Worm (Caenorhabditis elegans) whole organism, young adult: ENCODE data around the gene Y44F5A.1.

Experiments
- C06A6.2 ChIP-seq: fragments of 200-800 bp; sonication (Bioruptor generic); conservative IDR thresholded peaks from 2 replicates; pipeline ENCODE4 v1.3.6; 2022; ENCODE audit warnings: missing genetic modification characterization, missing compliant biosample characterization
- C17E4.6 ChIP-seq: fragments of 200-800 bp; sonication (Bioruptor generic); IDR thresholded peaks from 2 replicates; pipeline ENCODE4 v1.3.6; 2022; ENCODE audit warnings: missing genetic modification reagents, missing genetic modification characterization, missing compliant biosample characterization
- F22D6.2 ChIP-seq: sonication (generic microtip); optimal IDR thresholded peaks from 2 replicates; lab custom pipeline; 2016; ENCODE audit warnings: mild to moderate bottlenecking, missing genetic modification characterization, missing compliant biosample characterization
- F55B11.4 ChIP-seq: sonication (generic microtip); optimal IDR thresholded peaks from 2 replicates; lab custom pipeline; 2016; ENCODE audit warnings: missing compliant biosample characterization, missing genetic modification characterization, borderline replicate concordance; ENCODE audit not compliant: insufficient read depth
- F57C9.4 ChIP-seq: sonication (generic microtip); optimal IDR thresholded peaks from 2 replicates; lab custom pipeline; 2017; ENCODE audit warnings: mild to moderate bottlenecking, missing genetic modification characterization, missing compliant biosample characterization
- K11D2.4 ChIP-seq: fragments of 200-800 bp; sonication (Bioruptor generic); IDR thresholded peaks from 2 replicates; pipeline ENCODE4 v1.3.6; 2022; ENCODE audit warnings: missing genetic modification reagents, missing genetic modification characterization, missing compliant biosample characterization
- ZK185.1 ChIP-seq: sonication (generic microtip); optimal IDR thresholded peaks from 2 replicates; lab custom pipeline; 2016; ENCODE audit warnings: mild to moderate bottlenecking, missing genetic modification characterization, missing compliant biosample characterization; ENCODE audit not compliant: poor library complexity, severe bottlenecking
- ceh-27 ChIP-seq: fragments of 200-800 bp; sonication (Bioruptor generic); optimal IDR thresholded peaks from 2 replicates; lab custom pipeline; 2018; ENCODE audit warnings: mild to moderate bottlenecking, missing genetic modification characterization, moderate library complexity, missing compliant biosample characterization
- dpff-1 ChIP-seq: sonication (generic microtip); optimal IDR thresholded peaks from 2 replicates; lab custom pipeline; 2017; ENCODE audit warnings: mild to moderate bottlenecking, missing genetic modification characterization, missing compliant biosample characterization
- efl-1 ChIP-seq: fragments of 150-350 bp; optimal IDR thresholded peaks from 2 replicates; lab custom pipeline; 2014; ENCODE audit warnings: missing biosample characterization, missing genetic modification reagents, missing genetic modification characterization
- egrh-3 ChIP-seq: fragments of 200-800 bp; sonication (Bioruptor generic); IDR thresholded peaks from 2 replicates; pipeline ENCODE4 v1.3.6; 2022; ENCODE audit warnings: missing genetic modification reagents, missing genetic modification characterization, missing compliant biosample characterization
- hmg-1.2 ChIP-seq: fragments of 200-800 bp; sonication (Bioruptor generic); IDR thresholded peaks from 2 replicates; pipeline ENCODE4 v1.3.6; 2022; ENCODE audit warnings: missing genetic modification reagents, missing genetic modification characterization, missing compliant biosample characterization
- hmg-20 ChIP-seq: fragments of 200-800 bp; sonication (Bioruptor generic); IDR thresholded peaks from 2 replicates; pipeline ENCODE4 v1.3.6; 2022; ENCODE audit warnings: missing genetic modification reagents, missing genetic modification characterization, missing compliant biosample characterization
- lag-1 ChIP-seq: fragments of 200-800 bp; sonication (Bioruptor generic); IDR thresholded peaks from 2 replicates; pipeline ENCODE4 v1.3.6; 2022; ENCODE audit warnings: missing genetic modification reagents, missing genetic modification characterization, missing compliant biosample characterization
- let-526 ChIP-seq: fragments of 200-800 bp; sonication (Bioruptor generic); IDR thresholded peaks from 2 replicates; pipeline ENCODE4 v1.3.6; 2022; ENCODE audit warnings: missing genetic modification reagents, missing genetic modification characterization, missing compliant biosample characterization
- let-607 ChIP-seq, 2 experiments: fragments of 200-800 bp in 1 of 2; sonication (Bioruptor generic) in 1 of 2; sonication (generic microtip) in 1 of 2; optimal IDR thresholded peaks; 2 replicates each; lab custom pipeline; 2016 to 2018; ENCODE audit warnings: mild to moderate bottlenecking in 2 of 2, missing compliant biosample characterization in 2 of 2, missing genetic modification characterization in 2 of 2, moderate library complexity in 2 of 2, missing genotype in 1 of 2
- lin-35 ChIP-seq, 3 experiments: fragments of 150-350 bp in 2 of 3; sonication (generic microtip) in 1 of 3; optimal IDR thresholded peaks; 2 replicates each; lab custom pipeline; 2014 to 2018; ENCODE audit warnings: missing biosample characterization in 3 of 3, missing genetic modification characterization in 3 of 3, missing genetic modification reagents in 3 of 3
- lin-40 ChIP-seq: sonication (generic microtip); optimal IDR thresholded peaks from 2 replicates; lab custom pipeline; 2016; ENCODE audit warnings: missing genetic modification characterization, mild to moderate bottlenecking, missing compliant biosample characterization, missing genotype, missing genetic modification reagents
- madf-3 ChIP-seq: fragments of 200-800 bp; sonication (Bioruptor generic); IDR thresholded peaks from 2 replicates; pipeline ENCODE4 v1.3.6; 2022; ENCODE audit warnings: missing genetic modification reagents, missing genetic modification characterization, missing compliant biosample characterization
- madf-6 ChIP-seq: fragments of 200-800 bp; sonication (Bioruptor generic); IDR thresholded peaks from 2 replicates; pipeline ENCODE4 v1.3.6; 2022; ENCODE audit warnings: missing genetic modification reagents, missing genetic modification characterization, missing compliant biosample characterization
- madf-8 ChIP-seq: fragments of 200-800 bp; sonication (Bioruptor generic); conservative IDR thresholded peaks from 2 replicates; pipeline ENCODE4 v1.3.6; 2022; ENCODE audit warnings: missing genetic modification reagents, missing genetic modification characterization, missing compliant biosample characterization
- mel-28 ChIP-seq: sonication (generic microtip); optimal IDR thresholded peaks from 2 replicates; lab custom pipeline; 2016; ENCODE audit warnings: borderline replicate concordance, mild to moderate bottlenecking, missing genetic modification characterization, missing compliant biosample characterization
- mxl-1 ChIP-seq: sonication (generic microtip); optimal IDR thresholded peaks from 2 replicates; lab custom pipeline; 2016; ENCODE audit warnings: missing genetic modification characterization, missing compliant biosample characterization
- nfyb-1 ChIP-seq: fragments of 200-800 bp; sonication (Bioruptor generic); IDR thresholded peaks from 2 replicates; pipeline ENCODE4 v1.3.6; 2022; ENCODE audit warnings: missing genetic modification reagents, missing genetic modification characterization, missing compliant biosample characterization
- nhr-80 ChIP-seq: sonication (generic microtip); optimal IDR thresholded peaks from 2 replicates; lab custom pipeline; 2016; ENCODE audit warnings: missing genetic modification characterization, missing compliant biosample characterization
- nhr-90 ChIP-seq: sonication (generic microtip); optimal IDR thresholded peaks from 2 replicates; lab custom pipeline; 2016; ENCODE audit warnings: missing genotype, mild to moderate bottlenecking, missing genetic modification characterization, missing compliant biosample characterization
- sdz-38 ChIP-seq: sonication (generic microtip); optimal IDR thresholded peaks from 2 replicates; lab custom pipeline; 2016; ENCODE audit warnings: missing genotype, missing genetic modification characterization, missing compliant biosample characterization
- sptf-2 ChIP-seq: fragments of 200-800 bp; sonication (Bioruptor generic); optimal IDR thresholded peaks from 2 replicates; lab custom pipeline; 2018; ENCODE audit warnings: mild to moderate bottlenecking, missing genetic modification characterization, missing compliant biosample characterization
- tbx-9 ChIP-seq: sonication (generic microtip); optimal IDR thresholded peaks from 2 replicates; lab custom pipeline; 2016; ENCODE audit warnings: borderline replicate concordance, missing genetic modification characterization, inconsistent platforms, missing compliant biosample characterization
- tlf-1 ChIP-seq: fragments of 200-800 bp; sonication (Bioruptor generic); optimal IDR thresholded peaks from 2 replicates; lab custom pipeline; 2018; ENCODE audit warnings: mild to moderate bottlenecking, missing genetic modification characterization, missing compliant biosample characterization
- xnd-1 ChIP-seq: sonication (generic microtip); optimal IDR thresholded peaks from 2 replicates; lab custom pipeline; 2016; ENCODE audit warnings: missing genotype, missing genetic modification reagents, missing genetic modification characterization, missing compliant biosample characterization
- zfh-2 ChIP-seq: fragments of 200-800 bp; sonication (Bioruptor generic); conservative IDR thresholded peaks from 2 replicates; pipeline ENCODE4 v1.3.6; 2022; ENCODE audit warnings: missing genetic modification reagents, missing genetic modification characterization, missing compliant biosample characterization
- ztf-3 ChIP-seq: fragments of 200-800 bp; sonication (Bioruptor generic); optimal IDR thresholded peaks from 2 replicates; lab custom pipeline; 2018; ENCODE audit warnings: mild to moderate bottlenecking, missing genetic modification characterization, missing compliant biosample characterization

The Y44F5A.1 gene

DNA sequence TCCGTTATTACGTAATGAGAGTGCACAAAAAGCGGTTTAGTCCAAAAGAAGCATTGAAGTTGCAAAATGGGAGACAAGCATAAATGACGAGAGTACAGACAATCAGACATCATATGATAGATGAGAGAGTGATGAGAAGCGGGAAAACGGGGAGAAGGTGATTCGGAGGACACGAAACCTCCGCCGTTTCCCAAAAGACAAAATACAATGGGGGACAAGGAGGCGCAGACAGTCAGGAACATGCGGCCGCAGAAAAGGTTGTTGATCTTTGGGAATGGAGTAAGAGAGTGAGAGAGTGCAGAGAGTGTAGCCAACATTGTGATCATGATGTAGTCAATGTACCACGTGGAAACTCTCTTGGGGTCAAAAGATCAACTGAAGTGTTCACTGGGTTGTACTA lies 9.8 kb downstream of the Y44F5A.1 start (continued):
- TF ChIP-seq madf-6 (GFP tag; lab: Robert Waterston, UW) (peak; percentile 42; the same call in 1 of the 2 replicates), F57C9.4 (tag; lab: Kevin White, UChicago) (no peak), dpff-1 (tag; lab: Kevin White, UChicago) (no peak), lin-40 (tag; lab: Kevin White, UChicago) (peak; percentile 93), C06A6.2 (GFP tag; lab: Robert Waterston, UW) (peak; percentile 86), F22D6.2 (tag; lab: Kevin White, UChicago) (peak; percentile 72), egrh-3 (peak; percentile 34; the same call in 1 of the 2 replicates), ZK185.1 (tag; lab: Kevin White, UChicago) (peak; percentile 76), zfh-2 (GFP tag; lab: Robert Waterston, UW) (no peak), K11D2.4 (peak; percentile 85), mxl-1 (tag; lab: Kevin White, UChicago) (no peak), C17E4.6 (GFP tag; lab: Robert Waterston, UW) (no peak), madf-3 (GFP tag; lab: Robert Waterston, UW) (no peak), F55B11.4 (tag; lab: Kevin White, UChicago) (no peak), ceh-27 (GFP tag; lab: Kevin White, UChicago) (peak; percentile 79)

DNA sequence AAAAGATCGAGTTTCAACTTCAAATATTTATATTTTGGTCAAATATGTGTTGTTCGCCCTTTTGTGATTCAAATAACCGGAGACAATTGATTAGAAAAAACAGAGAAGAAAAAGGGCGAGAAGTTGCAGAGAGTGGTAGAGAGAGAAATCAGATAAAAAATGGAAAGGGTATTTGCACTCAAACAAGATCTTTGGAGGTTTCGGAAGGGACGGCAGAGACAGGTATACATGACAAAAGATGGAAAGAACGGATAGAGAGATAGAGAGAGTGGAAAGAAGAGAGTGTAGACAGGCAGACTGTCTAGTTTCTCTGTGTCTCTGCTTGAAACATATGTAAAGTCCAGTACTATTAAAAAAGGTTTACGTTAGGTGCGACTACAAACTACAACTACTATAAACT lies 11.3 kb downstream of the Y44F5A.1 start:
- TF ChIP-seq efl-1 (GFP tag; lab: Kevin White, UChicago) (no peak), hmg-1.2 (peak; percentile 25; the same call in 1 of the 2 replicates), lin-40 (tag; lab: Kevin White, UChicago) (peak; percentile 25)

DNA sequence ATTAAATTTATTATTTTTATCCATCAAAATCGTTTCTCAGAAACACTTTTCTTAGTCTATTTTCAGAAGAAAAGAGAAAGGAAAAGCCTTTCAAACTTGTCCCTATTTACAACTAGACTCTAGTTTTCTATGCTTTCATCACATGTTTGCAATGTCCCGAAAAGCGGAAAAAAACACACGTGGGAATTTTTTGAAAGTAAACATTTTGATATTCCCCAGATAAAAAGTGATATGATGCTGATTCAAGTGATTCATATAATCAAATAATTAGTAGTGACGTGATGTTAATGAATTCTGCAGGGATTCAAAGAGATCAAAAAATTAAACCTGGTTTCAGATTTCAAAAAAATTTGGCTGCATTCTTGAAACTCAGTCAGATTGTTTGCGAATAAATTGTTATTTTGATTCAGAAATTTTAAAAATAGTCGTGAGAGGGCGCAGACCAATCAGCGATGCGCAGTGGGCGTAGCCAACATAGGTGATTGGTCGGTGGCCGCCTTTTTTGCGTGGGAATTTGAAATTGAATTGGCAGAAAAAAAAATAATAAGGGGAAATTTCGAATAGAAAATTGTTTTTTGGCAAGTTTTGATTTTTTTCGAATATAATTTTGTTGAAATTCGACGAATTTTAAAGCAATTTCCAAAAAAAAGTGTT lies 12.7 kb downstream of the Y44F5A.1 start:
- TF ChIP-seq nhr-80 (tag; lab: Kevin White, UChicago) = no peak
- 0 out of 2 replicates have a peak, but pooled peaks have one; percentile 39 for TF ChIP-seq nfyb-1 (GFP tag; lab: Robert Waterston, UW)

DNA sequence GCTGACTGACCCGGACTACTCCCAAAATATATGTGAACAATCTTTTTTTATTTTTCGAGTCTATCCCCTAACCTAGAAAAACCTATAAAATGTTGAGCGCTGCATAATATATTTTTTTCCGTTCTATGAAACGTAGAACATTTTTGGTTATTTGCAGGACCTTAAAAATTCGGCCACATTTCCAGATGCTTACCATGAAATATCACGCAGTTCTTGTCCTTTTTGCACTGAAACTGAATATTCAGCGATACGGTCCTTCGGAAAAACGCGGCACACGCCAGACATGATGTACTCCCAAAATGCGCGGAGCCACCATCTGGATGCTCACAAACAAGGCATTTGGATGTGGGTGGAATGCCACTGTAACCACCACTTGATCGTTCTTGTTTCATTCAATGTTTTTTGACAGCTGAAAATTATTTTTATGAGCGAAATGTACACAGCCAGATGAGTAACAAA lies 14.6 kb downstream of the Y44F5A.1 start, which contains the start of gene nhr-20:
nhr-20 (minus strand) TSS at position 409 of the 459 bp plus-strand sequence.
- TF ChIP-seq let-607 (tag; optimal IDR thresholded peaks at IDR 0.05; lab: Kevin White, UChicago) = no peak
- no peak for TF ChIP-seq xnd-1
- no peak for TF ChIP-seq let-526 (GFP tag; lab: Robert Waterston, UW)
- no peak for TF ChIP-seq sptf-2 (GFP tag; lab: Kevin White, UChicago)
- TF ChIP-seq nhr-80 (tag; lab: Kevin White, UChicago) = no peak
- no peak for TF ChIP-seq tlf-1 (GFP tag; lab: Kevin White, UChicago)
- TF ChIP-seq C06A6.2 (GFP tag; lab: Robert Waterston, UW) = no peak
- TF ChIP-seq lag-1 (GFP tag; lab: Robert Waterston, UW) = no peak
- no peak for TF ChIP-seq lin-35 (GFP tag; optimal IDR thresholded peaks at IDR 0.05; lab: Kevin White, UChicago)
- TF ChIP-seq ztf-3 (GFP tag; lab: Kevin White, UChicago) = no peak
- TF ChIP-seq nhr-90 (tag; lab: Kevin White, UChicago) = no peak
- no peak for TF ChIP-seq madf-8 (GFP tag; lab: Robert Waterston, UW)
- no peak for TF ChIP-seq sdz-38
- TF ChIP-seq tbx-9 (tag; lab: Kevin White, UChicago) = no peak
- TF ChIP-seq madf-6 (GFP tag; lab: Robert Waterston, UW) = no peak
- no peak for TF ChIP-seq mel-28 (tag; lab: Kevin White, UChicago)
- TF ChIP-seq hmg-20 (GFP tag; lab: Robert Waterston, UW) = no peak
